Fruit fly (Drosophila melanogaster) whole organism, embryonic: ENCODE measurements around the gene CG31219.
A peak's percentile ranks its signal among the peaks of the same experiment; 100 is the strongest.

Source experiments
- Atf-2 ChIP-seq: fragments of 200-800 bp; sonication (Bioruptor generic); optimal IDR thresholded peaks from 2 replicates; lab custom pipeline; 2016; ENCODE audit warnings: missing biosample characterization, missing genetic modification characterization
- Bdp1 ChIP-seq: fragments of 200-800 bp; sonication (Bioruptor generic); optimal IDR thresholded peaks from 3 replicates; lab custom pipeline; 2016; ENCODE audit warnings: missing biosample characterization, missing genetic modification characterization
- CG10147 ChIP-seq: fragments of 200-800 bp; sonication (Bioruptor generic); optimal IDR thresholded peaks from 2 replicates; lab custom pipeline; 2019; ENCODE audit warnings: missing biosample characterization, mild to moderate bottlenecking, missing genetic modification characterization, moderate library complexity
- CG10654 ChIP-seq: fragments of 200-800 bp; sonication (Bioruptor generic); optimal IDR thresholded peaks from 2 replicates; lab custom pipeline; 2016; ENCODE audit warnings: missing biosample characterization, missing genetic modification characterization
- CG11560 ChIP-seq: fragments of 200-800 bp; sonication (Bioruptor generic); IDR thresholded peaks from 3 replicates; pipeline ENCODE4 v1.3.6; 2022; ENCODE audit warnings: missing biosample characterization, missing genetic modification characterization
- CG13775 ChIP-seq: fragments of 200-800 bp; sonication (Bioruptor generic); optimal IDR thresholded peaks from 3 replicates; lab custom pipeline; 2017; ENCODE audit warnings: missing biosample characterization, mild to moderate bottlenecking, missing genetic modification characterization
- CG15073 ChIP-seq: fragments of 200-800 bp; sonication (Bioruptor generic); optimal IDR thresholded peaks from 2 replicates; lab custom pipeline; 2016; ENCODE audit warnings: missing biosample characterization, missing genetic modification characterization
- CG15601 ChIP-seq: fragments of 200-800 bp; sonication (Bioruptor generic); optimal IDR thresholded peaks from 3 replicates; lab custom pipeline; 2019; ENCODE audit warnings: missing biosample characterization, mild to moderate bottlenecking, missing genetic modification characterization, moderate library complexity
- CG2678 ChIP-seq: fragments of 200-800 bp; sonication (Bioruptor generic); optimal IDR thresholded peaks from 3 replicates; lab custom pipeline; 2019; ENCODE audit warnings: missing biosample characterization, mild to moderate bottlenecking, missing genetic modification characterization, moderate library complexity
- CG2889 ChIP-seq: fragments of 200-800 bp; sonication (Bioruptor generic); IDR thresholded peaks from 3 replicates; pipeline ENCODE4 v1.3.6; 2022; ENCODE audit warnings: missing biosample characterization, missing genetic modification characterization
- CG30431 ChIP-seq: fragments of 200-800 bp; sonication (Bioruptor generic); optimal IDR thresholded peaks from 2 replicates; lab custom pipeline; 2017; ENCODE audit warnings: missing biosample characterization, missing genetic modification characterization
- CG32532 ChIP-seq: fragments of 200-800 bp; sonication (Bioruptor generic); IDR thresholded peaks from 2 replicates; pipeline ENCODE4 v1.3.6; 2022; ENCODE audit warnings: missing biosample characterization, missing genetic modification characterization
- CG3281 ChIP-seq: fragments of 200-800 bp; sonication (Bioruptor generic); optimal IDR thresholded peaks from 3 replicates; lab custom pipeline; 2017; ENCODE audit warnings: missing biosample characterization, mild to moderate bottlenecking, missing genetic modification characterization
- CG7357 ChIP-seq: fragments of 200-800 bp; sonication (Bioruptor generic); IDR thresholded peaks from 3 replicates; pipeline ENCODE4 v1.3.6; 2022; ENCODE audit warnings: missing biosample characterization, missing genetic modification characterization
- CG7839 ChIP-seq: fragments of 200-800 bp; sonication (Bioruptor generic); optimal IDR thresholded peaks from 3 replicates; lab custom pipeline; 2018; ENCODE audit warnings: missing biosample characterization, mild to moderate bottlenecking, missing genetic modification characterization, moderate library complexity
- CG8089 ChIP-seq: fragments of 200-800 bp; sonication (Bioruptor generic); optimal IDR thresholded peaks from 3 replicates; lab custom pipeline; 2016; ENCODE audit warnings: missing biosample characterization, missing genetic modification characterization
- CG9727 ChIP-seq: fragments of 200-800 bp; sonication (Bioruptor generic); optimal IDR thresholded peaks from 3 replicates; lab custom pipeline; 2017; ENCODE audit warnings: missing biosample characterization, mild to moderate bottlenecking, missing genetic modification characterization
- CG9932 ChIP-seq: fragments of 200-800 bp; sonication (Bioruptor generic); IDR thresholded peaks from 2 replicates; pipeline ENCODE4 v1.3.6; 2022; ENCODE audit warnings: missing biosample characterization, missing genetic modification characterization
- Camta ChIP-seq: fragments of 200-800 bp; sonication (Bioruptor generic); optimal IDR thresholded peaks from 2 replicates; lab custom pipeline; 2016; ENCODE audit warnings: missing biosample characterization, missing genetic modification characterization
- Dek ChIP-seq: fragments of 200-800 bp; sonication (Bioruptor generic); optimal IDR thresholded peaks from 3 replicates; lab custom pipeline; 2019; ENCODE audit warnings: missing biosample characterization, mild to moderate bottlenecking, missing genetic modification characterization, moderate library complexity
- Ets65A ChIP-seq: fragments of 200-800 bp; sonication (Bioruptor generic); peaks from one replicate; lab custom pipeline; 2016; ENCODE audit warnings: missing biosample characterization, missing genetic modification characterization
- Fer3 ChIP-seq: fragments of 200-800 bp; sonication (Bioruptor generic); optimal IDR thresholded peaks from 2 replicates; lab custom pipeline; 2018; ENCODE audit warnings: missing biosample characterization, mild to moderate bottlenecking, missing genetic modification characterization, moderate library complexity
- HLH4C ChIP-seq: fragments of 200-800 bp; sonication (Bioruptor generic); IDR thresholded peaks from 3 replicates; pipeline ENCODE4 v1.3.6; 2022; ENCODE audit warnings: missing biosample characterization, missing genetic modification characterization; ENCODE audit not compliant: partially characterized antibody
- Hr3 ChIP-seq: fragments of 200-800 bp; sonication (Bioruptor generic); optimal IDR thresholded peaks from 3 replicates; lab custom pipeline; 2016; ENCODE audit warnings: missing biosample characterization, missing genetic modification characterization
- Lim3 ChIP-seq: fragments of 200-800 bp; sonication (Bioruptor generic); IDR thresholded peaks from 2 replicates; pipeline ENCODE4 v1.3.6; 2022; ENCODE audit warnings: missing biosample characterization, missing genetic modification characterization
- Lpt ChIP-seq: fragments of >200 bp; optimal IDR thresholded peaks from 2 replicates; lab custom pipeline; 2018; ENCODE audit warnings: missing biosample characterization, missing genetic modification characterization
- Mad ChIP-seq: fragments of 200-800 bp; sonication (Bioruptor generic); optimal IDR thresholded peaks from 2 replicates; lab custom pipeline; 2016; ENCODE audit warnings: missing biosample characterization, missing genetic modification characterization
- Med ChIP-seq: fragments of 200-800 bp; sonication (Bioruptor generic); peaks from one replicate; lab custom pipeline; 2016; ENCODE audit warnings: missing biosample characterization, missing genetic modification characterization, mild to moderate bottlenecking, inconsistent platforms, moderate library complexity
- Meics ChIP-seq: fragments of 200-800 bp; sonication (Bioruptor generic); optimal IDR thresholded peaks from 2 replicates; lab custom pipeline; 2017; ENCODE audit warnings: missing biosample characterization, mild to moderate bottlenecking, missing genetic modification characterization
- Rfx ChIP-seq: fragments of 200-800 bp; sonication (Bioruptor generic); IDR thresholded peaks from 2 replicates; pipeline ENCODE4 v1.3.6; 2022; ENCODE audit warnings: missing biosample characterization, missing genetic modification characterization
- Sox102F ChIP-seq: fragments of 200-800 bp; sonication (Bioruptor generic); optimal IDR thresholded peaks from 2 replicates; lab custom pipeline; 2018; ENCODE audit warnings: missing biosample characterization, mild to moderate bottlenecking, missing genetic modification characterization, moderate library complexity
- ash1 ChIP-seq: fragments of 200-800 bp; sonication (Bioruptor generic); optimal IDR thresholded peaks from 2 replicates; lab custom pipeline; 2018; ENCODE audit warnings: missing biosample characterization, mild to moderate bottlenecking, missing genetic modification characterization
- ato ChIP-seq: fragments of 200-800 bp; sonication (Bioruptor generic); IDR thresholded peaks from 2 replicates; pipeline ENCODE4 v1.3.6; 2022; ENCODE audit warnings: missing biosample characterization, missing genetic modification characterization; ENCODE audit not compliant: partially characterized antibody
- bbx ChIP-seq: fragments of 200-800 bp; sonication (Bioruptor generic); IDR thresholded peaks from 2 replicates; pipeline ENCODE4 v1.3.6; 2022; ENCODE audit warnings: missing biosample characterization, missing genetic modification characterization; ENCODE audit not compliant: partially characterized antibody
- disco-r ChIP-seq: fragments of 200-800 bp; sonication (Bioruptor generic); optimal IDR thresholded peaks from 2 replicates; lab custom pipeline; 2016; ENCODE audit warnings: missing biosample characterization, missing genetic modification characterization
- dysf ChIP-seq: fragments of 200-800 bp; sonication (Bioruptor generic); IDR thresholded peaks from 3 replicates; pipeline ENCODE4 v1.3.6; 2022; ENCODE audit warnings: missing biosample characterization, missing genetic modification characterization
- exex ChIP-seq: fragments of 200-800 bp; sonication (Bioruptor generic); optimal IDR thresholded peaks from 4 replicates; lab custom pipeline; 2018; ENCODE audit warnings: missing biosample characterization, mild to moderate bottlenecking, missing genetic modification characterization, moderate library complexity
- fd3F ChIP-seq: fragments of 200-800 bp; sonication (Bioruptor generic); optimal IDR thresholded peaks from 2 replicates; lab custom pipeline; 2018; ENCODE audit warnings: missing biosample characterization, mild to moderate bottlenecking, missing genetic modification characterization, moderate library complexity
- gcm2 ChIP-seq: fragments of 200-800 bp; sonication (Bioruptor generic); optimal IDR thresholded peaks from 2 replicates; lab custom pipeline; 2016; ENCODE audit warnings: missing biosample characterization, missing genetic modification characterization
- jing ChIP-seq: fragments of 200-800 bp; sonication (Bioruptor generic); optimal IDR thresholded peaks from 2 replicates; lab custom pipeline; 2018; ENCODE audit warnings: missing biosample characterization, mild to moderate bottlenecking, missing genetic modification characterization
- kah ChIP-seq: fragments of 200-800 bp; sonication (Bioruptor generic); optimal IDR thresholded peaks from 2 replicates; lab custom pipeline; 2018; ENCODE audit warnings: missing biosample characterization, mild to moderate bottlenecking, missing genetic modification characterization
- mirr ChIP-seq: fragments of 200-800 bp; sonication (Bioruptor generic); optimal IDR thresholded peaks from 3 replicates; lab custom pipeline; 2018; ENCODE audit warnings: missing biosample characterization, mild to moderate bottlenecking, missing genetic modification characterization
- pho ChIP-seq: fragments of 200-800 bp; sonication (Bioruptor generic); optimal IDR thresholded peaks from 2 replicates; lab custom pipeline; 2016; ENCODE audit warnings: missing biosample characterization, missing genetic modification characterization
- rib ChIP-seq: fragments of 200-800 bp; sonication (Bioruptor generic); IDR thresholded peaks from 2 replicates; pipeline ENCODE4 v1.3.6; 2022; ENCODE audit warnings: missing biosample characterization, missing genetic modification characterization
- sna ChIP-seq: fragments of 200-800 bp; sonication (Bioruptor generic); IDR thresholded peaks from 2 replicates; pipeline ENCODE4 v1.3.6; 2022; ENCODE audit warnings: missing biosample characterization, missing genetic modification characterization; ENCODE audit not compliant: partially characterized antibody
- sug ChIP-seq: fragments of 200-800 bp; optimal IDR thresholded peaks from 2 replicates; lab custom pipeline; 2019; ENCODE audit warnings: missing biosample characterization, mild to moderate bottlenecking, missing genetic modification characterization, moderate library complexity
- ttk ChIP-seq: fragments of 200-800 bp; sonication (Bioruptor generic); IDR thresholded peaks from 2 replicates; pipeline ENCODE4 v2.1.2; 2022; ENCODE audit warnings: missing biosample characterization, missing genetic modification characterization
- unc-4 ChIP-seq: fragments of 200-800 bp; sonication (Bioruptor generic); IDR thresholded peaks from 2 replicates; pipeline ENCODE4 v1.3.6; 2022; ENCODE audit warnings: missing biosample characterization, missing genetic modification characterization; ENCODE audit not compliant: partially characterized antibody
- vnd ChIP-seq: fragments of 200-800 bp; sonication (Bioruptor generic); IDR thresholded peaks from 3 replicates; pipeline ENCODE4 v1.3.6; 2022; ENCODE audit warnings: missing biosample characterization, missing genetic modification characterization; ENCODE audit not compliant: partially characterized antibody
- z ChIP-seq: fragments of 200-800 bp; sonication (Bioruptor generic); IDR thresholded peaks from 3 replicates; pipeline ENCODE4 v1.3.6; 2022; ENCODE audit warnings: missing biosample characterization, missing genetic modification characterization

CG31219 gene

dm6 chr3R:19623606-19624005, 27.2 kb upstream of the CG31219 start (continued):
- TF ChIP-seq vnd (GFP tag; lab: Robert Waterston, UW) (no peak), CG10147 (GFP tag; lab: Kevin White, UChicago) (no peak), bbx (no peak), CG8089 (GFP tag; lab: Kevin White, UChicago) (peak; percentile 42), z (GFP tag; lab: Robert Waterston, UW) (no peak), ash1 (GFP tag; lab: Kevin White, UChicago) (no peak), CG15073 (GFP tag; lab: Kevin White, UChicago) (no peak), mirr (GFP tag; lab: Kevin White, UChicago) (no peak), jing (GFP tag; lab: Kevin White, UChicago) (peak; percentile 7), CG13775 (no peak), Meics (GFP tag; lab: Kevin White, UChicago) (peak; percentile 43), CG10654 (GFP tag; lab: Kevin White, UChicago) (peak; percentile 23), dysf (GFP tag; lab: Robert Waterston, UW) (peak; percentile 75), CG9727 (GFP tag; lab: Kevin White, UChicago) (peak; percentile 42)

- TF ChIP-seq Hr3, result no peak
- TF ChIP-seq Lim3 (GFP tag; lab: Robert Waterston, UW), result no peak
- TF ChIP-seq ttk (GFP tag; lab: Robert Waterston, UW), result no peak
- no peak for TF ChIP-seq Atf-2 (GFP tag; lab: Kevin White, UChicago)
- no peak for TF ChIP-seq CG15601
- no peak for TF ChIP-seq CG2678 (tag; lab: Kevin White, UChicago)
- TF ChIP-seq CG9932, result no peak
- TF ChIP-seq Mad (GFP tag; lab: Kevin White, UChicago), result no peak
- TF ChIP-seq Dek (tag; lab: Kevin White, UChicago), result no peak
- TF ChIP-seq kah (GFP tag; lab: Kevin White, UChicago), result no peak
- TF ChIP-seq CG11560 (tag; lab: Robert Waterston, UW), result no peak
- no peak for TF ChIP-seq disco-r (GFP tag; lab: Kevin White, UChicago)
- TF ChIP-seq Ets65A (GFP tag; lab: Kevin White, UChicago), result no peak
- no peak for TF ChIP-seq CG30431 (GFP tag; lab: Kevin White, UChicago)
- TF ChIP-seq Camta, result no peak
- TF ChIP-seq CG7839 (tag; lab: Kevin White, UChicago), result no peak
- no peak for TF ChIP-seq sna (GFP tag; lab: Robert Waterston, UW)
- TF ChIP-seq ato, result no peak
- TF ChIP-seq CG32532 (GFP tag; lab: Robert Waterston, UW), result peak; percentile 48; the same call in 1 of the 2 replicates
- no peak for TF ChIP-seq Lpt (GFP tag; lab: Kevin White, UChicago)
- TF ChIP-seq Bdp1, result no peak
- TF ChIP-seq exex (tag; lab: Kevin White, UChicago), result peak; percentile 19
- TF ChIP-seq unc-4 (GFP tag; lab: Robert Waterston, UW), result no peak
- 0 out of 2 replicates have a peak, but pooled peaks have one; percentile 21 for TF ChIP-seq rib (GFP tag; lab: Robert Waterston, UW)
- peak; percentile 22 for TF ChIP-seq CG10147 (GFP tag; lab: Kevin White, UChicago)
- no peak for TF ChIP-seq fd3F (GFP tag; lab: Kevin White, UChicago)
- TF ChIP-seq Sox102F (GFP tag; lab: Kevin White, UChicago), result no peak
- no peak for TF ChIP-seq gcm2 (GFP tag; lab: Kevin White, UChicago)
- TF ChIP-seq CG7357 (GFP tag; lab: Robert Waterston, UW), result no peak
- TF ChIP-seq HLH4C, result no peak
- peak; percentile 68 for TF ChIP-seq sug (tag; lab: Kevin White, UChicago)
- no peak for TF ChIP-seq Fer3 (tag; lab: Kevin White, UChicago)
- no peak for TF ChIP-seq CG2889
- TF ChIP-seq CG3281, result no peak
- TF ChIP-seq Rfx (GFP tag; lab: Robert Waterston, UW), result peak; percentile 51
- TF ChIP-seq Med (GFP tag; lab: Kevin White, UChicago), result peak; percentile 70
- no peak for TF ChIP-seq pho (GFP tag; lab: Kevin White, UChicago)
- no peak for TF ChIP-seq CG8089 (GFP tag; lab: Kevin White, UChicago)
Observed at dm6 chr3R:19624482-19624881, 26.3 kb upstream of the CG31219 start.
